Worm (Caenorhabditis elegans): Measurements from ENCODE around the gene Y49A3A.3.
"Not testable (repeated sequence)": the region's sequence is repeated elsewhere in the genome, so short reads cannot be mapped to it uniquely, and the experiment has no call there.

ce11 chrV:14306771-14307170 is 47.4 kb upstream of the Y49A3A.3 start, which contains the start of gene spig-4:
- TF ChIP-seq skn-1 (tag; optimal IDR thresholded peaks at IDR 0.05); set-16 (GFP tag; IDR thresholded peaks at IDR 0.05); pha-4 (GFP tag; IDR thresholded peaks at IDR 0.05); pha-4 (tag; optimal IDR thresholded peaks at IDR 0.05); snpc-4 (tag; optimal IDR thresholded peaks at IDR 0.05); ctbp-1 (GFP tag; IDR thresholded peaks at IDR 0.05); lin-13 (GFP tag; optimal IDR thresholded peaks at IDR 0.05); hlh-30 (tag; optimal IDR thresholded peaks at IDR 0.05; ENCODE audit: insufficient read depth); nhr-11 (tag; optimal IDR thresholded peaks at IDR 0.05): not testable (repeated sequence)

All from whole organism, L4 larva.